Worm (Caenorhabditis elegans) whole organism, L4 larva: Measurements from ENCODE around the gene F58F12.2.

Experiments
- F37D6.2 ChIP-seq: sonication (generic microtip); optimal IDR thresholded peaks from 2 replicates; lab custom pipeline; 2016; ENCODE audit warnings: mild to moderate bottlenecking, missing genetic modification characterization, missing compliant biosample characterization
- F44E2.7 ChIP-seq: fragments of 200-800 bp; sonication (Bioruptor generic); IDR thresholded peaks from 2 replicates; pipeline ENCODE4 v2.1.2; 2022; ENCODE audit warnings: missing genetic modification characterization, missing compliant biosample characterization
- Y48G9A.11 ChIP-seq: fragments of 200-800 bp; sonication (Bioruptor generic); IDR thresholded peaks from 2 replicates; pipeline ENCODE4 v1.3.6; 2022; ENCODE audit warnings: missing genetic modification reagents, missing genetic modification characterization, missing compliant biosample characterization
- ZK337.2 ChIP-seq: fragments of 200-800 bp; sonication (Bioruptor generic); IDR thresholded peaks from 2 replicates; pipeline ENCODE4 v1.3.6; 2022; ENCODE audit warnings: missing genetic modification reagents, missing genetic modification characterization, missing compliant biosample characterization
- ZK546.5 ChIP-seq, 2 experiments: sonication (generic microtip); optimal IDR thresholded peaks; 2 replicates each; lab custom pipeline; 2017; ENCODE audit warnings: missing biosample characterization in 2 of 2, missing genetic modification characterization in 2 of 2
- aha-1 ChIP-seq: fragments of 150-350 bp; peaks from one replicate; lab custom pipeline; 2014; ENCODE audit warnings: missing biosample characterization, missing genetic modification characterization
- ceh-28 ChIP-seq: fragments of 150-350 bp; optimal IDR thresholded peaks from 2 replicates; lab custom pipeline; 2014; ENCODE audit warnings: missing biosample characterization, missing genetic modification reagents, missing genetic modification characterization
- ces-1 ChIP-seq: fragments of 150-350 bp; sonication (generic microtip); optimal IDR thresholded peaks from 4 replicates; lab custom pipeline; 2014; ENCODE audit warnings: missing biosample characterization, missing genetic modification reagents, missing genetic modification characterization
- cey-2 ChIP-seq: sonication (generic microtip); optimal IDR thresholded peaks from 3 replicates; lab custom pipeline; 2017; ENCODE audit warnings: missing genetic modification characterization, mild to moderate bottlenecking, missing compliant biosample characterization, antibody characterized with exemption, borderline replicate concordance; ENCODE audit not compliant: insufficient read depth
- daf-16 ChIP-seq, 3 experiments: sonication (generic microtip); optimal IDR thresholded peaks; 2 replicates each; lab custom pipeline; 2016 to 2017; ENCODE audit warnings: missing genetic modification characterization in 3 of 3, missing genetic modification reagents in 3 of 3, mild to moderate bottlenecking in 2 of 3, missing compliant biosample characterization in 2 of 3, missing biosample characterization in 1 of 3, moderate library complexity in 1 of 3
- daf-19 ChIP-seq: fragments of 200-800 bp; sonication (Bioruptor generic); conservative IDR thresholded peaks from 2 replicates; pipeline ENCODE4 v1.3.6; 2022; ENCODE audit warnings: missing genetic modification characterization, missing compliant biosample characterization
- dve-1 ChIP-seq: sonication (generic microtip); optimal IDR thresholded peaks from 2 replicates; lab custom pipeline; 2017; ENCODE audit warnings: antibody characterized with exemption, mild to moderate bottlenecking, missing genetic modification characterization, missing compliant biosample characterization; ENCODE audit not compliant: insufficient read depth
- egl-27 ChIP-seq: sonication (generic microtip); optimal IDR thresholded peaks from 3 replicates; lab custom pipeline; 2017; ENCODE audit warnings: missing biosample characterization, missing genetic modification reagents, missing genetic modification characterization
- fos-1 ChIP-seq: fragments of 150-350 bp; optimal IDR thresholded peaks from 2 replicates; lab custom pipeline; 2014; ENCODE audit warnings: missing biosample characterization, missing genetic modification characterization
- hif-1 ChIP-seq, 2 experiments: sonication (generic microtip); optimal IDR thresholded peaks; 2 replicates each; lab custom pipeline; 2016 to 2017; ENCODE audit warnings: missing compliant biosample characterization in 2 of 2, missing genetic modification characterization in 2 of 2, missing genetic modification reagents in 2 of 2, missing genotype in 2 of 2, mild to moderate bottlenecking in 1 of 2
- hlh-30 ChIP-seq: sonication (generic microtip); optimal IDR thresholded peaks from 2 replicates; lab custom pipeline; 2017; ENCODE audit warnings: antibody characterized with exemption, mild to moderate bottlenecking, missing genetic modification characterization, missing compliant biosample characterization; ENCODE audit not compliant: insufficient read depth
- hmg-1.1 ChIP-seq: fragments of 200-800 bp; sonication (Bioruptor generic); IDR thresholded peaks from 2 replicates; pipeline ENCODE4 v1.3.6; 2022; ENCODE audit warnings: missing genetic modification reagents, missing genetic modification characterization, missing compliant biosample characterization
- lin-13 ChIP-seq: fragments of 150-350 bp; optimal IDR thresholded peaks from 2 replicates; lab custom pipeline; 2014; ENCODE audit warnings: missing biosample characterization, missing genetic modification reagents, missing genetic modification characterization
- lin-29 ChIP-seq: fragments of 200-800 bp; sonication (Bioruptor generic); IDR thresholded peaks from 2 replicates; pipeline ENCODE4 v1.3.6; 2022; ENCODE audit warnings: missing genetic modification reagents, missing genetic modification characterization, missing compliant biosample characterization
- lir-3 ChIP-seq: sonication (generic microtip); optimal IDR thresholded peaks from 2 replicates; lab custom pipeline; 2016; ENCODE audit warnings: mild to moderate bottlenecking, missing genetic modification characterization, missing compliant biosample characterization
- lsy-2 ChIP-seq, 2 experiments: fragments of 150-350 bp in 1 of 2; sonication (generic microtip) in 1 of 2; optimal IDR thresholded peaks; 2 replicates each; lab custom pipeline; 2014 to 2017; ENCODE audit warnings: missing biosample characterization in 2 of 2, missing genetic modification characterization in 2 of 2
- mxl-2 ChIP-seq: fragments of 200-800 bp; sonication (Bioruptor generic); conservative IDR thresholded peaks from 2 replicates; pipeline ENCODE4 v1.3.6; 2022; ENCODE audit warnings: missing genetic modification reagents, missing genetic modification characterization, missing compliant biosample characterization
- mxl-3 ChIP-seq: fragments of 200-800 bp; sonication (Bioruptor generic); optimal IDR thresholded peaks from 2 replicates; lab custom pipeline; 2018; ENCODE audit warnings: mild to moderate bottlenecking, missing genetic modification characterization, missing compliant biosample characterization
- nhr-111 ChIP-seq: fragments of 200-800 bp; sonication (Bioruptor generic); optimal IDR thresholded peaks from 2 replicates; lab custom pipeline; 2018; ENCODE audit warnings: mild to moderate bottlenecking, missing genetic modification characterization, missing compliant biosample characterization
- nhr-77 ChIP-seq: fragments of 150-350 bp; optimal IDR thresholded peaks from 2 replicates; lab custom pipeline; 2014; ENCODE audit warnings: missing biosample characterization, missing genetic modification characterization
- pha-4 ChIP-seq, 2 experiments: fragments of 150-350 bp in 1 of 2; fragments of 200-800 bp in 1 of 2; sonication (Bioruptor generic) in 1 of 2; IDR thresholded peaks in 1 of 2; optimal IDR thresholded peaks in 1 of 2; 2 replicates each; pipeline versions ENCODE4 v1.3.6 to Lab custom; 2014 to 2022; ENCODE audit warnings: missing genetic modification characterization in 2 of 2, missing genetic modification reagents in 2 of 2, missing biosample characterization in 1 of 2, missing compliant biosample characterization in 1 of 2
- php-3 ChIP-seq: fragments of 200-800 bp; sonication (Bioruptor generic); IDR thresholded peaks from 2 replicates; pipeline ENCODE4 v1.3.6; 2022; ENCODE audit warnings: missing genetic modification reagents, missing genetic modification characterization, missing compliant biosample characterization
- skn-1 ChIP-seq: fragments of 150-350 bp; optimal IDR thresholded peaks from 2 replicates; lab custom pipeline; 2014; ENCODE audit warnings: missing biosample characterization, missing genetic modification characterization
- snpc-4 ChIP-seq: fragments of 150-350 bp; optimal IDR thresholded peaks from 2 replicates; lab custom pipeline; 2014; ENCODE audit warnings: missing biosample characterization, missing genetic modification characterization
- spr-1 ChIP-seq: sonication (generic microtip); optimal IDR thresholded peaks from 2 replicates; lab custom pipeline; 2016; ENCODE audit warnings: mild to moderate bottlenecking, missing genetic modification characterization, missing compliant biosample characterization
- tag-97 ChIP-seq: fragments of 200-800 bp; sonication (Bioruptor generic); IDR thresholded peaks from 2 replicates; pipeline ENCODE4 v1.3.6; 2022; ENCODE audit warnings: missing genetic modification characterization, missing compliant biosample characterization
- unc-130 ChIP-seq: sonication (generic microtip); optimal IDR thresholded peaks from 2 replicates; lab custom pipeline; 2016; ENCODE audit warnings: missing genetic modification reagents, missing genetic modification characterization, missing compliant biosample characterization
- unc-39 ChIP-seq: sonication (generic microtip); optimal IDR thresholded peaks from 2 replicates; lab custom pipeline; 2017; ENCODE audit warnings: missing biosample characterization, missing genetic modification characterization
- unc-62 ChIP-seq, 3 experiments: fragments of 150-350 bp in 1 of 3; sonication (generic microtip); optimal IDR thresholded peaks in 2 of 3; peaks in 1 of 3; 1 replicate in 1 of 3; 2 replicates in 2 of 3; lab custom pipeline; 2014 to 2017; ENCODE audit warnings: missing biosample characterization in 3 of 3, missing genetic modification characterization in 3 of 3, missing genetic modification reagents in 3 of 3, missing genotype in 1 of 3
- zfp-3 ChIP-seq: fragments of 200-800 bp; sonication (Bioruptor generic); conservative IDR thresholded peaks from 2 replicates; pipeline ENCODE4 v1.3.6; 2022; ENCODE audit warnings: missing genetic modification reagents, missing genetic modification characterization, missing compliant biosample characterization
- ztf-7 ChIP-seq: fragments of 150-350 bp; optimal IDR thresholded peaks from 2 replicates; lab custom pipeline; 2014; ENCODE audit warnings: missing biosample characterization, missing genetic modification characterization

F58F12.2 gene

DNA sequence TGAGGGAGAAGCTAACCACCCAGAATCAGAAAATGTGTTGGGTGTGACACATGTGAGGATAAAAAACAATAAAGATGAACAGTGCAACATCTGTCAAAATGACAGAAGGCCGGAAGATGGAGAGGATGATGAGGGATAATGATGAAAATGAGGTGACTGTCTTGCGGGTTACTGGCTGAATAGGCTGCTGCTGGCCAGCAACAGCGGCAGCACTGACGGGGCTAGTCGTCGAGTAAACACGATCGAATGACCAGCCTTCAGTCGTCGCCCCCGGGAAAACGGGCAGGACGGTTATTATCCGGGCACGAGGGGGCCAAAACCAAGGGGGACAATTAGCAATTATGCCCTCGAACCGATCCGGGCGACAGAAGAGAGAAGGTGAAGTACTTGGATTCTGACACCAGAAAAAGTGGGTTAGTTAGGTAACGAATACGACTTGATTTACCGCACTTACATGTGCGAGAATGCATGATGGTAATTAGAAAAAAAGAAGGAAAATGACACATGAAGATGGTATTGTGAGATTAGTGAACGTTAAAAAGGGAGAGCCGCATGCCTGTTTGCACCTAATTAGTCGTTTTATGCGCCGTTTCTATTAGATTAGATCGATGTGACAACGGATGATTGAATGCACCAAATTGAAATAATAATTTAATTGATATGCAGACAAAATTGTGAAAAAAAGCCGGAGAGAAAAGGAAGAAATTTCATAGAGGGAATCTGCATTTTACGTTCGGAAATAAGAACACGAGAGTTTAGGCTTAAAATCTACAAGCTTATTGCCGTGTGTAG lies 24.0 kb upstream of the F58F12.2 start:
- TF ChIP-seq unc-62 (GFP tag; optimal IDR thresholded peaks at IDR 0.05 in 1 of 2; lab: Kevin White, UChicago) (peak in 1 of 2 experiments; percentile 83), unc-62 (tag; optimal IDR thresholded peaks at IDR 0.05; lab: Kevin White, UChicago) (no peak), hmg-1.1 (GFP tag; lab: Robert Waterston, UW) (no peak), dve-1 (tag; lab: Kevin White, UChicago) (no peak), nhr-77 (tag; lab: Kevin White, UChicago) (no peak), unc-39 (tag; lab: Kevin White, UChicago) (no peak), Y48G9A.11 (GFP tag; lab: Robert Waterston, UW) (no peak), lsy-2 (tag; optimal IDR thresholded peaks at IDR 0.05; lab: Kevin White, UChicago) (no peak), zfp-3 (GFP tag; lab: Robert Waterston, UW) (no peak), aha-1 (tag; lab: Kevin White, UChicago) (peak; percentile 94), spr-1 (no peak), fos-1 (tag; lab: Kevin White, UChicago) (no peak), snpc-4 (no peak), mxl-3 (GFP tag; lab: Kevin White, UChicago) (peak; percentile 36), daf-19 (GFP tag; lab: Robert Waterston, UW) (no peak)

ce11 chrII:6410181-6410580 lies 22.3 kb upstream of the F58F12.2 start, which contains the start of gene T25D10.4:
Gene T25D10.4, minus strand, starts transcription at chrII:6410281.
- TF ChIP-seq nhr-111 (GFP tag; lab: Kevin White, UChicago) (no peak), unc-62 (GFP tag; optimal IDR thresholded peaks at IDR 0.05 in 1 of 2; lab: Kevin White, UChicago) (peak in 1 of 2 experiments; percentile 31), unc-62 (tag; optimal IDR thresholded peaks at IDR 0.05; lab: Kevin White, UChicago) (no peak)
- TF ChIP-seq, all 104 proteins: peak for 1

DNA sequence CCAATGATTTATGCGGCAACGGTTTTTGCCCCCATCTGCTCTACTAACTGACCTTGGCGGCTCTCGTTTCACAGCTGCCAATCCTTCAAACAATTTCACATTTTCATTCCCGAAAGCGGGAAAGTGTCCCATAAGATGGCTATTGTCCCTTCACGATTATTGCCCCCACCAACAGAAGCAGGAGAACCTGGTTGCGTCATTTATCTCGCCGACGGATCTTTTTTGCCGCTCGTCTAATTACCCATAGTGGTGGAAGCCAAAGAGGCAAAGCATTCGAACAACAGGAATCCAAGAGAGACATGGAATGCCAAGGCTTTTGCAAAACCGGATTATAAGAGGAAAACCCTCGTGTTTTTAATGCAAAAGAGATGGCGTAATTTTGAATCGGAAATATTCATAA lies 21.3 kb upstream of the F58F12.2 start:
- TF ChIP-seq ces-1 (GFP tag; lab: Kevin White, UChicago) (no peak), pha-4 (GFP tag; IDR thresholded peaks at IDR 0.05; lab: Robert Waterston, UW) (no peak), pha-4 (tag; optimal IDR thresholded peaks at IDR 0.05; lab: Kevin White, UChicago) (no peak), hif-1 (tag; optimal IDR thresholded peaks at IDR 0.05; lab: Kevin White, UChicago) (no peak), tag-97 (GFP tag; lab: Robert Waterston, UW) (no peak), ztf-7 (tag; lab: Kevin White, UChicago) (no peak), F44E2.7 (GFP tag; lab: Robert Waterston, UW) (no peak), lin-13 (GFP tag; lab: Kevin White, UChicago) (no peak), skn-1 (tag; lab: Kevin White, UChicago) (no peak), lin-29 (GFP tag; lab: Robert Waterston, UW) (no peak), egl-27 (tag; lab: Kevin White, UChicago) (no peak), php-3 (GFP tag; lab: Robert Waterston, UW) (no peak), lir-3 (no peak), unc-130 (GFP tag; lab: Kevin White, UChicago) (no peak), ZK546.5 (tag; optimal IDR thresholded peaks at IDR 0.05; lab: Kevin White, UChicago) (no peak), F37D6.2 (tag; lab: Kevin White, UChicago) (no peak)

- TF ChIP-seq hlh-30 (tag; lab: Kevin White, UChicago), result no peak
- no peak for TF ChIP-seq daf-16 (GFP tag; optimal IDR thresholded peaks at IDR 0.05; lab: Kevin White, UChicago)
- TF ChIP-seq daf-16 (tag; optimal IDR thresholded peaks at IDR 0.05; lab: Kevin White, UChicago), result peak; percentile 43
- TF ChIP-seq cey-2 (tag; lab: Kevin White, UChicago), result no peak
- no peak for TF ChIP-seq hmg-1.1 (GFP tag; lab: Robert Waterston, UW)
- TF ChIP-seq ZK337.2 (GFP tag; lab: Robert Waterston, UW), result no peak
- no peak for TF ChIP-seq ceh-28 (tag; lab: Kevin White, UChicago)
- TF ChIP-seq mxl-2, result no peak
- TF ChIP-seq dve-1 (tag; lab: Kevin White, UChicago), result no peak
Measured at ce11 chrII:6407279-6407678, 19.4 kb upstream of the F58F12.2 start, which contains the start of gene spp-11. Gene spp-11, minus strand, starts transcription at chrII:6407379.
